Fruit fly (Drosophila melanogaster) whole organism, wandering third instar larva: ENCODE results near the gene alpha-Man-Ib.

Experiments
- Hr78 ChIP-seq: fragments of >200 bp; optimal IDR thresholded peaks from 2 replicates; lab custom pipeline; 2017; ENCODE audit warnings: missing biosample characterization, missing genetic modification characterization
- OdsH ChIP-seq: fragments of 200-800 bp; sonication (Bioruptor generic); optimal IDR thresholded peaks from 2 replicates; lab custom pipeline; 2016; ENCODE audit warnings: missing biosample characterization, mild to moderate bottlenecking, missing genetic modification characterization
- foxo ChIP-seq, 2 experiments: fragments of 200-800 bp; sonication (Bioruptor generic); optimal IDR thresholded peaks; 2 replicates in 1 of 2; 3 replicates in 1 of 2; lab custom pipeline; 2016 to 2017; ENCODE audit warnings: missing biosample characterization in 2 of 2, missing genetic modification characterization in 2 of 2
- jim ChIP-seq: fragments of 175-275, 200-325 bp; sonication (Bioruptor generic); optimal IDR thresholded peaks from 2 replicates; lab custom pipeline; 2016; ENCODE audit warnings: missing biosample characterization, mild to moderate bottlenecking, missing genetic modification characterization

- peak in 1 of 2 experiments; percentile 10 for TF ChIP-seq foxo (GFP tag; optimal IDR thresholded peaks at IDR 0.05; lab: Kevin White, UChicago)
- TF ChIP-seq OdsH (GFP tag; lab: Kevin White, UChicago), result no peak
- TF ChIP-seq jim, result no peak
- TF ChIP-seq Hr78, result no peak
These were observed 18.5 kb downstream of the alpha-Man-Ib start for dm6 chr3R:29094152-29094551.
